Worm (Caenorhabditis elegans) whole organism, L1 larva: Measurements from ENCODE around the gene Y73C8C.4.
A peak's percentile ranks its signal among the peaks of the same experiment; 100 is the strongest.

Experiments
- C34B4.2 ChIP-seq: sonication (generic microtip); optimal IDR thresholded peaks from 2 replicates; lab custom pipeline; 2017; ENCODE audit warnings: mild to moderate bottlenecking, missing genetic modification characterization, missing compliant biosample characterization
- ama-1 ChIP-seq: fragments of 150-350 bp; optimal IDR thresholded peaks from 2 replicates; lab custom pipeline; 2014
- elt-2 ChIP-seq: sonication (generic microtip); optimal IDR thresholded peaks from 2 replicates; lab custom pipeline; 2016; ENCODE audit warnings: missing genetic modification characterization, mild to moderate bottlenecking, inconsistent platforms, missing compliant biosample characterization, missing genetic modification reagents
- pax-3 ChIP-seq: fragments of 200-800 bp; sonication (Bioruptor generic); optimal IDR thresholded peaks from 2 replicates; lab custom pipeline; 2018; ENCODE audit warnings: mild to moderate bottlenecking, missing genetic modification characterization, moderate library complexity, missing compliant biosample characterization
- skn-1 ChIP-seq: fragments of 150-350 bp; optimal IDR thresholded peaks from 2 replicates; lab custom pipeline; 2014; ENCODE audit warnings: missing biosample characterization, missing genetic modification characterization
- sox-4 ChIP-seq: sonication (generic microtip); optimal IDR thresholded peaks from 2 replicates; lab custom pipeline; 2016; ENCODE audit warnings: missing genetic modification characterization, missing compliant biosample characterization
- ztf-11 ChIP-seq, 2 experiments: sonication (generic microtip); optimal IDR thresholded peaks; 2 replicates each; lab custom pipeline; 2016 to 2017; ENCODE audit warnings: missing genetic modification characterization in 2 of 2, missing biosample characterization in 1 of 2, missing compliant biosample characterization in 1 of 2

- TF ChIP-seq pax-3 (no peak), sox-4 (tag; lab: Kevin White, UChicago) (no peak), ama-1 (lab: Kevin White, UChicago) (no peak), elt-2 (tag; lab: Kevin White, UChicago) (peak; percentile 46), skn-1 (no peak), C34B4.2 (tag; lab: Kevin White, UChicago) (no peak), ztf-11 (tag; optimal IDR thresholded peaks at IDR 0.05; lab: Kevin White, UChicago) (no peak)
These were observed 17.2 kb upstream of the Y73C8C.4 start for ce11 chrV:3119185-3119584.
